Fruit fly (Drosophila melanogaster): ENCODE data around the gene iPLA2-VIA.

- TF ChIP-seq CG8478 (optimal IDR thresholded peaks at IDR 0.05) (no peak), psq (optimal IDR thresholded peaks at IDR 0.05) (no peak), EcR (GFP tag; optimal IDR thresholded peaks at IDR 0.05) (no peak), pan (optimal IDR thresholded peaks at IDR 0.05) (no peak), Dll (optimal IDR thresholded peaks at IDR 0.05) (no peak), usp (GFP tag; optimal IDR thresholded peaks at IDR 0.05) (no peak)
Measured at dm6 chr3L:9863656-9864055, 493 bp downstream of the iPLA2-VIA start.

All from whole organism.